Worm (Caenorhabditis elegans) whole organism, early embryonic: ENCODE results near the gene Y45G5AM.5.

Experiments used
- B0310.2 ChIP-seq: sonication (generic microtip); optimal IDR thresholded peaks from 2 replicates; lab custom pipeline; 2016; ENCODE audit warnings: mild to moderate bottlenecking, missing genetic modification characterization, missing compliant biosample characterization
- F13C5.2 ChIP-seq: sonication (generic microtip); optimal IDR thresholded peaks from 2 replicates; lab custom pipeline; 2017; ENCODE audit warnings: mild to moderate bottlenecking, missing genetic modification characterization, inconsistent platforms, missing compliant biosample characterization
- aly-1 ChIP-seq: sonication (generic microtip); optimal IDR thresholded peaks from 2 replicates; lab custom pipeline; 2016; ENCODE audit warnings: missing genetic modification characterization, missing compliant biosample characterization
- ama-1 ChIP-seq: fragments of 150-350 bp; optimal IDR thresholded peaks from 2 replicates; lab custom pipeline; 2014
- ceh-13 ChIP-seq: fragments of 200-800 bp; sonication (Bioruptor generic); optimal IDR thresholded peaks from 2 replicates; lab custom pipeline; 2018; ENCODE audit warnings: mild to moderate bottlenecking, missing genetic modification characterization, missing compliant biosample characterization
- ets-7 ChIP-seq: sonication (generic microtip); optimal IDR thresholded peaks from 2 replicates; lab custom pipeline; 2016; ENCODE audit warnings: missing genotype, missing genetic modification characterization, missing compliant biosample characterization
- flt-1 ChIP-seq: fragments of 200-800 bp; sonication (Bioruptor generic); IDR thresholded peaks from 2 replicates; pipeline ENCODE4 v1.3.6; 2022; ENCODE audit warnings: missing genetic modification characterization, missing compliant biosample characterization
- hmbx-1 ChIP-seq: sonication (generic microtip); optimal IDR thresholded peaks from 2 replicates; lab custom pipeline; 2016; ENCODE audit warnings: mild to moderate bottlenecking, missing genetic modification characterization, missing compliant biosample characterization
- pes-1 ChIP-seq: fragments of 200-800 bp; sonication (Bioruptor generic); IDR thresholded peaks from 2 replicates; pipeline ENCODE4 v1.3.6; 2022; ENCODE audit warnings: missing genetic modification reagents, missing genetic modification characterization, missing compliant biosample characterization
- sea-1 ChIP-seq: fragments of 200-800 bp; sonication (Bioruptor generic); conservative IDR thresholded peaks from 2 replicates; pipeline ENCODE4 v1.3.6; 2022; ENCODE audit warnings: missing genetic modification characterization, missing compliant biosample characterization
- tbx-37 ChIP-seq: fragments of 200-800 bp; sonication (Bioruptor generic); conservative IDR thresholded peaks from 2 replicates; pipeline ENCODE4 v1.3.6; 2022; ENCODE audit warnings: missing genetic modification reagents, missing genetic modification characterization, missing compliant biosample characterization

- TF ChIP-seq pes-1 (GFP tag; lab: Robert Waterston, UW) (no peak), tbx-37 (GFP tag; lab: Robert Waterston, UW) (no peak), flt-1 (GFP tag; lab: Robert Waterston, UW) (no peak), ama-1 (lab: Kevin White, UChicago) (no peak), aly-1 (tag; lab: Kevin White, UChicago) (no peak), ceh-13 (GFP tag; lab: Kevin White, UChicago) (no peak), hmbx-1 (tag; lab: Kevin White, UChicago) (no peak), B0310.2 (tag; lab: Kevin White, UChicago) (no peak), F13C5.2 (tag; lab: Kevin White, UChicago) (no peak), ets-7 (no peak), sea-1 (GFP tag; lab: Robert Waterston, UW) (no peak)
These were observed 2.9 kb upstream of the Y45G5AM.5 start for ce11 chrV:4157291-4157690.
